Worm (Caenorhabditis elegans): ENCODE results near the gene tag-131.

- TF ChIP-seq nhr-102 (tag; optimal IDR thresholded peaks at IDR 0.05) (no peak), nhr-10 (tag; optimal IDR thresholded peaks at IDR 0.05) (no peak), jun-1 (tag; optimal IDR thresholded peaks at IDR 0.05) (no peak), egl-27 (tag; optimal IDR thresholded peaks at IDR 0.05) (no peak), nhr-76 (tag; optimal IDR thresholded peaks at IDR 0.05) (no peak), pha-4 (GFP tag; IDR thresholded peaks at IDR 0.05) (no peak), pha-4 (tag; optimal IDR thresholded peaks at IDR 0.05) (no peak), lin-38 (GFP tag; IDR thresholded peaks at IDR 0.05) (no peak), ztf-11 (tag; optimal IDR thresholded peaks at IDR 0.05) (no peak), aly-2 (tag; optimal IDR thresholded peaks at IDR 0.05) (no peak), daf-19 (GFP tag; conservative IDR thresholded peaks at IDR 0.05) (no peak), nhr-77 (tag; optimal IDR thresholded peaks at IDR 0.05) (no peak), skn-1 (tag; optimal IDR thresholded peaks at IDR 0.05) (no peak)
Observed at ce11 chrIII:4274524-4274923, 43.0 kb upstream of the tag-131 start.
